Worm (Caenorhabditis elegans): ENCODE measurements around the gene jbts-14.

DNA sequence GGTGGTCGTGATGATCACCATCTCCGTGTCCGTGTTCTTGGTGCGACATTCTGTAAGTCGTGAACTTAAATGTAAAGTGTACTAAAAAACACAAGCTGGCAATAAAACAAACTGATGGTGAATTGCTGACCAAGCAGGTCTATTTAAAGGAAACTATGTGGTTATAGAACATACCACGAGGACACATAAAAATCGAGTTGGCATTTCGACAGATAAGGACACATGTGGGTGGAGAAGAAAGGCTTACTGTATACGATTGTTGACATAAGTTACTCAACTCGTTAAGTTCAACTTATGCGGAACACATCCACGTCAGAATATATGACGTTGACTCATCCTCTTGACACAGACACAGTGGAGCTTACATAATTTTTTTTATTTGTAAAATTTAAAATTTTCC, 14.8 kb downstream of the jbts-14 start, which contains the start of gene F53A9.8:
- TF ChIP-seq hpl-2 (GFP tag; optimal IDR thresholded peaks at IDR 0.05) (no peak), ama-1 (optimal IDR thresholded peaks at IDR 0.05) (no peak), C04F5.9 (tag; optimal IDR thresholded peaks at IDR 0.05) (no peak), hlh-17 (GFP tag; optimal IDR thresholded peaks at IDR 0.05; ENCODE audit: borderline replicate concordance) (no peak), jun-1 (tag; optimal IDR thresholded peaks at IDR 0.05) (no peak), Y116A8C.19 (tag; optimal IDR thresholded peaks at IDR 0.05; ENCODE audit: borderline replicate concordance) (no peak), nhr-77 (tag; optimal IDR thresholded peaks at IDR 0.05) (no peak), nhr-20 (tag; optimal IDR thresholded peaks at IDR 0.05) (no peak), pag-3 (tag; optimal IDR thresholded peaks at IDR 0.05; ENCODE audit: borderline replicate concordance, insufficient read depth) (no peak)

Data from whole organism, L1 larva.